Fruit fly (Drosophila melanogaster) whole organism: ENCODE results near the gene swm.

Experiments
- CG8478 ChIP-seq: fragments of >200 bp; optimal IDR thresholded peaks from 2 replicates; lab custom pipeline; 2018; ENCODE audit warnings: inconsistent platforms
- Dll ChIP-seq: fragments of >200 bp; optimal IDR thresholded peaks from 2 replicates; lab custom pipeline; 2017

DNA sequence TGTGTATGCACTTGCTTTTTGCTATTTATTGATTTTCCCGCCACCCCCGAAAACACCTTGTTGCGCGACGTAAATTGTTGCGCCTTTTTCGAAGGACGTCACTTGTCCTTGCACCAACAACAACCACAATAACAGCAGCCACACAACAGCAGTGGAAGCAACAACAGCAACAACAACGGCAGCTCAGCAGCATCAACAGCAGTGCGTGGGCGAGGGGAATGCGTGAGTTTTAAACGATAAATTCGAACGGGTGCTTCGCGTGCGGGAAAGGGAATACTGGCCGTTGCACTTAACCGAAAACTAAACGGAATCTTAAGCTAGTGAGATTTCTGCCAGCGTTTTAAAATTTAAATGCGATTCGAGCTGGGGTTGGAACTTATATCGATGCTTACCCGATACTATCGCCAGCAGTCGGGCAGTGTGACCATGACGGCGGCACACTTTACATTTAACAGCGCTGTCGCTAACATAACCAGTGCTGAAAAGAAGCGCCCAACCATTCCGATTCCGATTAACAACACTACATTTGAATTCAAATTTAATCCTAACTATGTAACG, 15.4 kb downstream of the swm start, which contains the start of gene cyst:
- no peak for TF ChIP-seq Dll (lab: Kevin White, UChicago)
- no peak for TF ChIP-seq CG8478 (lab: Kevin White, UChicago)
